Fruit fly (Drosophila melanogaster): ENCODE data around the gene Edc3.

Gene Edc3

DNA sequence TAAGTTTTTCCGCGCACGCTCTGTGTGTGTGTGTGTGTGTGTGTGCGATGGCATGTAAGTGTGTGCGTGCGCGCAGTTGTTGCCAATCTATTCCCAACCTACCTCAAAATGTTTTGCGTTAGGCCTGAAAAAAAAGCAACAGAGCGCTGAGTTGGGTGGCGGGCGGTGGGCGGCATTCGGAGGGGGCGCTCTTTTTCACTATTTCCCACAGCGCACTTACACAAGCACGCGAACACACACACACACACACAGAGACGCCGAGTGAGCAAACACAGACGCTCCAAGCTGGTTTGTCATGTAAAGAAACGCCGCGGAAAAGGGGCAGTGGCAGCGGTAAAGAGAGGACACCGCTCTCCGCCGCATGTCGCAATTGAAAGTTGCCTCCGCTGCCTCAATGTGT lies 42.4 kb upstream of the Edc3 start (continued):
- TF ChIP-seq CG33213 (GFP tag; optimal IDR thresholded peaks at IDR 0.05) (no peak), pan (optimal IDR thresholded peaks at IDR 0.05) (no peak), pan (GFP tag; optimal IDR thresholded peaks at IDR 0.05 in 1 of 2, IDR thresholded peaks at IDR 0.05 in 1 of 2) (peak in 1 of 2 experiments; percentile 17), CG1603 (tag; optimal IDR thresholded peaks at IDR 0.05) (no peak), sna (GFP tag; IDR thresholded peaks at IDR 0.05; ENCODE audit: partially characterized antibody) (0 out of 2 replicates have a peak, but pooled peaks have one; percentile 48), Ptx1 (GFP tag; IDR thresholded peaks at IDR 0.05) (no peak), ewg (GFP tag; optimal IDR thresholded peaks at IDR 0.05) (peak; percentile 67), MESR4 (GFP tag; optimal IDR thresholded peaks at IDR 0.05) (no peak), CG6175 (GFP tag; IDR thresholded peaks at IDR 0.05) (peak; percentile 65; the same call in 2 of the 3 replicates), CG6654 (GFP tag; optimal IDR thresholded peaks at IDR 0.05) (no peak), bab2 (GFP tag; optimal IDR thresholded peaks at IDR 0.05) (no peak), Trl (optimal IDR thresholded peaks at IDR 0.05) (peak; percentile 51 to 52), Trl (GFP tag; optimal IDR thresholded peaks at IDR 0.05) (no peak), unc-4 (GFP tag; IDR thresholded peaks at IDR 0.05; ENCODE audit: partially characterized antibody) (peak; percentile 21; the same call in 1 of the 2 replicates), btn (GFP tag; optimal IDR thresholded peaks at IDR 0.05) (no peak), crol (GFP tag; IDR thresholded peaks at IDR 0.05) (peak; percentile 93), HLH4C (GFP tag; IDR thresholded peaks at IDR 0.05; ENCODE audit: partially characterized antibody) (0 out of 3 replicates have a peak, but pooled peaks have one; percentile 11), CG5180 (GFP tag; optimal IDR thresholded peaks at IDR 0.05) (no peak), CG2202 (tag; optimal IDR thresholded peaks at IDR 0.05) (no peak), ci (GFP tag; IDR thresholded peaks at IDR 0.05) (peak; percentile 67; the same call in 2 of the 3 replicates), Med (GFP tag) (peak; percentile 67), repo (GFP tag; optimal IDR thresholded peaks at IDR 0.05) (no peak), gcm (GFP tag; optimal IDR thresholded peaks at IDR 0.05) (no peak), Poxn (GFP tag; IDR thresholded peaks at IDR 0.05) (no peak)

DNA sequence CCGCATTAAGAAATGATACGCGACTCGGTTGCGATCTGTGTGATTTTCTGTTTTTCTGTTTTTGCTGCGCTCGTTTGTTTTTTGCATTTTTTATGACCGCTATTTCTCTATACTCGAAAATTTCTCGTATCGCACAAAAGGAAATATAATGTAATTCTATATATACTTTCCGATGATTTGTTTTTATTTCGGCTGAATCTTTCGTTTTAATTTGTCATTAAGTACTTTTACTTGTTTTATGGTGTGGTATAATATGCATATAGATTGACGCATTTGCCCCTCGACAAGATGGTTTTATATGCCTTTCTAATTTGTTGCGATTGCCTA lies 40.8 kb upstream of the Edc3 start:
- TF ChIP-seq kni (GFP tag; optimal IDR thresholded peaks at IDR 0.05) (no peak), Rx (GFP tag; IDR thresholded peaks at IDR 0.05) (no peak), sens (GFP tag) (peak; percentile 1), Dip2 (GFP tag; IDR thresholded peaks at IDR 0.05) (no peak), unc-4 (GFP tag; IDR thresholded peaks at IDR 0.05; ENCODE audit: partially characterized antibody) (no peak), btn (GFP tag; optimal IDR thresholded peaks at IDR 0.05) (no peak), cwo (GFP tag; optimal IDR thresholded peaks at IDR 0.05) (no peak), CG18011 (GFP tag; optimal IDR thresholded peaks at IDR 0.05) (no peak)

DNA sequence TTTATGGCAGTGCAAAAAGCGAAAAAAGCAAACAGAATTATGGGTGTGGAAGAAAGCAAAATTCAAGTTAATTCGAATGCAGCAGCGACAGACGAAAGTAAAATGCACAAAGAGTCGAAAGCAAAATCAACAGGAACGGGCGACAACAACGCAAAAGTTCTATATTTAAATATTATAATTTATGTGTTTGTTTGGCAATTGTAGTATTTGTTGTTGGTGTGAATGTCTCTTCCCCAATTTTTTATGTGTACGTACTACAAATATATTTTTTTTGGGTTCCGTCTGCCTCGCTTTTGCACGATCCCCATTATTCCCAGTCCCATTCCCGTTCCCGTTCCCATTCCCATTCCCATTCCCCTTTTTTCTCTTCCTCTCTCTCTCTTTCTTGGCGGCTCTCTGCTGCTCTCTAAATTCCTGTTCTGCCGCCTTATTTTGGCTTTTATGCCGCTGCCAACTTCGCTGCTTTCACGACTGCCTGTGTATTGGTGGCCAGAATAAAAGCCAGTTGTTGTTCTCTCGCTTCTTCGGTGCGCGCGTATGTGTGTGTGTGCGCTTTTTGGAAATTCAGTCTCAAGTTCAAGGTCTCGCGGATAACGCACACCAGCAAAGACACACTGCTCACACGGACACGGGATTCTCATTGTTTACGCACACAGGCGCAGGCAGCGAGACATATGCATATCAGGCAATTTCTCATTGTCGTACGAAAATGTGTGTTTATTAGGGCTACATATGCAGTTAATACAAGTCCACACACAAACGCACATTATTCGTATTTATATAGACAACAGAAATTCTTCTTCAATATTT lies 40.3 kb upstream of the Edc3 start:
- TF ChIP-seq Adf1 (GFP tag; IDR thresholded peaks at IDR 0.05) (peak; percentile 86), CG3847 (GFP tag; IDR thresholded peaks at IDR 0.05) (no peak), pzg (GFP tag; optimal IDR thresholded peaks at IDR 0.05) (no peak), CG11247 (GFP tag; IDR thresholded peaks at IDR 0.05) (no peak), inv (GFP tag; IDR thresholded peaks at IDR 0.05; ENCODE audit: partially characterized antibody) (no peak), abd-A (tag; optimal IDR thresholded peaks at IDR 0.05) (peak; percentile 5), gce (GFP tag; IDR thresholded peaks at IDR 0.05) (no peak), crol (GFP tag; IDR thresholded peaks at IDR 0.05) (peak; percentile 44), CG8944 (GFP tag; optimal IDR thresholded peaks at IDR 0.05) (no peak), sd (tag; optimal IDR thresholded peaks at IDR 0.05) (peak; percentile 46), Dip2 (GFP tag; IDR thresholded peaks at IDR 0.05) (no peak), CG12104 (GFP tag; optimal IDR thresholded peaks at IDR 0.05) (no peak), kni (GFP tag; optimal IDR thresholded peaks at IDR 0.05) (peak; percentile 18), Antp (GFP tag; optimal IDR thresholded peaks at IDR 0.05) (no peak), sens (GFP tag) (peak; percentile 4), danr (GFP tag; IDR thresholded peaks at IDR 0.05) (no peak), ci (GFP tag; IDR thresholded peaks at IDR 0.05) (peak; percentile 10; the same call in 1 of the 3 replicates), corto (GFP tag; optimal IDR thresholded peaks at IDR 0.05) (peak; percentile 32), CG11456 (GFP tag; IDR thresholded peaks at IDR 0.05) (no peak), Med (GFP tag) (peak; percentile 65), slp2 (GFP tag; optimal IDR thresholded peaks at IDR 0.05) (no peak), CG12071 (GFP tag; optimal IDR thresholded peaks at IDR 0.05) (no peak), CG12769 (tag; optimal IDR thresholded peaks at IDR 0.05) (peak; percentile 76)
